Worm (Caenorhabditis elegans): ENCODE results near the gene srh-109.

srh-109 gene

DNA sequence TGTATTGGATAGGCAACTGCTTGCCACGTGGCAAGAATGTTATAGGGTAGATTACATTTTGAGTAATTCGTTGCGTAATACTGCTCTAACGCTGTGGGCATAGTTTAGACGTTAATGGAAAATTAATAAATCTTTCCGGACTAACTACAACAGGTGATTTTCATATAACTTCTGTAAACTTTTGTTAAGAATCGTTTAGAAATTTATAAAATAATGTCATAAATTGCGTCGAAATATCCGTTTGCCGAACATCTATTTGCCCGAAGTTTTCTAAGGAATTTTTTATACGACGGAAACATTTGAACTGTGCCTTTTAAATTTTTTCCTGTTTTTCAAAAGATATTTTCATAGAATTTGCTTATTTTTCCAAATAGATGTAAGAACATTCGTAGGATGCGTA, 5.9 kb upstream of the srh-109 start, which contains the start of gene srh-112:
srh-112 (minus strand) TSS at position 101 of the 400 bp plus-strand sequence.
- TF ChIP-seq C04F5.9 (tag; optimal IDR thresholded peaks at IDR 0.05) (no peak), tbx-2 (tag; optimal IDR thresholded peaks at IDR 0.05) (no peak), swsn-7 (tag; optimal IDR thresholded peaks at IDR 0.05) (no peak), xbp-1 (tag; optimal IDR thresholded peaks at IDR 0.05) (no peak), C34B4.2 (tag; optimal IDR thresholded peaks at IDR 0.05) (no peak), irx-1 (tag; optimal IDR thresholded peaks at IDR 0.05) (no peak), ceh-82 (tag; optimal IDR thresholded peaks at IDR 0.05) (no peak), nhr-90 (tag; optimal IDR thresholded peaks at IDR 0.05; ENCODE audit: poor library complexity) (no peak), unc-130 (tag; optimal IDR thresholded peaks at IDR 0.05) (no peak), aly-2 (tag; optimal IDR thresholded peaks at IDR 0.05) (no peak), unc-98 (GFP tag; IDR thresholded peaks at IDR 0.05) (no peak), lin-39 (tag; optimal IDR thresholded peaks at IDR 0.05) (no peak), ceh-90 (tag; optimal IDR thresholded peaks at IDR 0.05) (no peak), zag-1 (tag; optimal IDR thresholded peaks at IDR 0.05) (no peak), C16A3.4 (tag; optimal IDR thresholded peaks at IDR 0.05) (no peak), lin-14 (GFP tag; optimal IDR thresholded peaks at IDR 0.05) (no peak), ces-1 (GFP tag; optimal IDR thresholded peaks at IDR 0.05) (no peak), pax-3 (tag; optimal IDR thresholded peaks at IDR 0.05) (no peak)

DNA sequence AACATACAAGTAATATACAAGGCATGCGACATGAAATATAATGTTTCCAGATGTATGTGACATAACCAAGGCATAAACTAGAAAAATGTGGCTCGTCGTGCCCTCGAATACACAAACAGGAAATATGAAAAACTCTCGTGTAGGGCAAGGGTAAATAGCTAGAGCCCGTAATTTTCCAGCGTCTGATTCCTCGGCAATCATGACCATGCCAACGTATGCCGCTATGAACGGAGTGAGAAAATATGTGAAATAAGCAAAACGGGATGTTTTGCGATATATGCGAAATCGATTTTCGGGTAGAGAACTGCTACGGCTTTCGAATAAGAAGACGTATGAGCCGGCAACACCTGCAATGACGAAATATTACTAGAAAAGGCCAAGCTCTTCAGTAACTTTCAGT, 5.1 kb upstream of the srh-109 start, which contains the start of gene scl-25:
scl-25 (plus strand) TSS at position 301 of the 400 bp plus-strand sequence.
- TF ChIP-seq sptf-1 (tag; optimal IDR thresholded peaks at IDR 0.05): no peak
- no peak for TF ChIP-seq lir-3 (tag; optimal IDR thresholded peaks at IDR 0.05; ENCODE audit: poor library complexity)
- no peak for TF ChIP-seq unc-86 (tag; optimal IDR thresholded peaks at IDR 0.05)
- TF ChIP-seq unc-30 (tag; optimal IDR thresholded peaks at IDR 0.05): no peak
- no peak for TF ChIP-seq pqm-1 (tag; optimal IDR thresholded peaks at IDR 0.05)
- TF ChIP-seq efl-1 (optimal IDR thresholded peaks at IDR 0.05): no peak
- TF ChIP-seq efl-1 (GFP tag; optimal IDR thresholded peaks at IDR 0.05 in 1 of 2): peak in 1 of 2 experiments; percentile 68

DNA sequence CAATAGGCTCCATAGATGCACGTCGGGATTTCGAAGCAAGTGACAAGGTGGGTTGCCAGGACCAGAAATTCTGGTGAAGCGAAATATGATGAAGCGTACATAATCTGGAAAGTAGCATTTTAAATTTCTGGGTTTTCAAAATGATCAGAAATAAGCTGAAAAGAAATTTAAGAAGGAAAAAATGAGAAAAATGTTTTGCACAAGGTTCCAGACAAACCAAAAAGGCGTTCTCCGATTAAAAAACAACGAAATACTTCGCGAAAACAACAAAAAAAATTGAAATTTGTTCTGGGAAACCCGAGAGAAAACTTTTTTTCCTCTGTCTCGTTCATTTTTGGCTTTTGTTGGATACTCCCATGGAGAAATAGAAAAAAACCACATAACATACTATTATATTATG, 3.1 kb upstream of the srh-109 start, which contains the start of gene srh-252:
srh-252 (minus strand) TSS at position 101 of the 400 bp plus-strand sequence.
- TF ChIP-seq aha-1 (tag; optimal IDR thresholded peaks at IDR 0.05) (no peak), isw-1 (GFP tag; IDR thresholded peaks at IDR 0.05) (no peak), efl-3 (GFP tag; optimal IDR thresholded peaks at IDR 0.05) (no peak), C34B4.2 (tag; optimal IDR thresholded peaks at IDR 0.05) (no peak), ceh-63 (GFP tag; optimal IDR thresholded peaks at IDR 0.05) (no peak), nhr-19 (GFP tag; conservative IDR thresholded peaks at IDR 0.05) (no peak), nhr-28 (tag; optimal IDR thresholded peaks at IDR 0.05) (no peak)

DNA sequence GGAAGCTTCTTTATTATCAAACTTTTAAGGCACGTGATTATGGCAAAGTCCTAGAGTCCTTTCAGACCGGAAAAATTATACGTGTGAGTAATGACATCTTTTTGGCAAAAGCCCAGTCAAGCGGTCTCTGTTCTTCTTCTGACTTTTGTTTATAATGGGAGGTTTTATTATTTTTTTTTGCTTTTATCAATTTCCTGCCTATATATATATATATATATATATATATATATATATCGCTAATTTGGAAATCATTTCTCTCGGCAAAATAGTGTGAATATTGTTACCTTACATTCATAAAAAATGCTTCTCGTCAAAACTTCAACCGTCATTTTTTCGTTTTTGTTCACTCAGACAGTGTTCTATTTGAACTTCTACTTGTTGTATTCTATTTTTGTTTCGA, 2.6 kb downstream of the srh-109 start, which contains the start of gene srbc-62:
srbc-62 (plus strand) TSS at position 301 of the 400 bp plus-strand sequence.
- no peak for TF ChIP-seq lin-35 (GFP tag; optimal IDR thresholded peaks at IDR 0.05)
- no peak for TF ChIP-seq hpl-2 (GFP tag; optimal IDR thresholded peaks at IDR 0.05)
- TF ChIP-seq dpl-1 (GFP tag; optimal IDR thresholded peaks at IDR 0.05): no peak
- TF ChIP-seq tlp-1 (tag; optimal IDR thresholded peaks at IDR 0.05): no peak
- TF ChIP-seq ces-1 (GFP tag; optimal IDR thresholded peaks at IDR 0.05): no peak

DNA sequence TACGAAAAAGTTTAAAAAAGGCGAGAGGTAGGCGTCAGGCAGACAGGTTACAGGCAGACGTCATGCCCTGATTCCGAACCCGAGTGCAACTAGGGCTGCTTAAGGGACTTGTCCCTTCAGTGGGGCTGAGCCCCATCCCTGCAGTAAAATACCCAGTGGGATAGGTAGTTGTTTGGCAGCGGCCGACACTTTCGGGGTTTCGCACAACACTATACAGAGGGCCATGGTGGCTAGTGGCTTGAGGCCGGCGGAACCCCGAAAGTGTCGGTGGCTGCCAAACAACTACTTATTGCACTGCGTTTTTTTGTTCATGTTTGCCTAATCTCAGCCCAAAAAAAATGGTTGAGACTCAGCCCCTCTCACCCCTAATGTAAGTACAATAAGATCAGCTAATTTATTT, 4.6 kb downstream of the srh-109 start:
- TF ChIP-seq ets-5 (GFP tag; IDR thresholded peaks at IDR 0.05): no peak
- TF ChIP-seq unc-86 (tag; optimal IDR thresholded peaks at IDR 0.05): no peak
- TF ChIP-seq zip-4 (GFP tag; optimal IDR thresholded peaks at IDR 0.05): no peak
- TF ChIP-seq sup-37 (GFP tag; optimal IDR thresholded peaks at IDR 0.05): no peak
- TF ChIP-seq dpl-1 (GFP tag; optimal IDR thresholded peaks at IDR 0.05): no peak
- TF ChIP-seq ceh-63 (GFP tag; optimal IDR thresholded peaks at IDR 0.05): no peak
- TF ChIP-seq unc-98 (GFP tag; IDR thresholded peaks at IDR 0.05): no peak
- no peak for TF ChIP-seq jun-1 (tag; optimal IDR thresholded peaks at IDR 0.05)
- no peak for TF ChIP-seq egl-27 (tag; optimal IDR thresholded peaks at IDR 0.05)
- TF ChIP-seq dsc-1 (tag; optimal IDR thresholded peaks at IDR 0.05): no peak
- no peak for TF ChIP-seq snpc-4 (tag; optimal IDR thresholded peaks at IDR 0.05)
- no peak for TF ChIP-seq fkh-10 (GFP tag; optimal IDR thresholded peaks at IDR 0.05)
- TF ChIP-seq fkh-4 (tag; optimal IDR thresholded peaks at IDR 0.05; ENCODE audit: borderline replicate concordance): no peak
- TF ChIP-seq nhr-84 (tag; optimal IDR thresholded peaks at IDR 0.05): no peak
- TF ChIP-seq Y116A8C.19 (tag; optimal IDR thresholded peaks at IDR 0.05; ENCODE audit: borderline replicate concordance): no peak
- no peak for TF ChIP-seq ceh-82 (tag; optimal IDR thresholded peaks at IDR 0.05)
- TF ChIP-seq zag-1 (tag; optimal IDR thresholded peaks at IDR 0.05): no peak
